Worm (Caenorhabditis elegans) whole organism, L4/young adult: ENCODE results near the gene ZC504.1.

Source experiments
- dao-5 ChIP-seq: sonication (generic microtip); optimal IDR thresholded peaks from 2 replicates; lab custom pipeline; 2016; ENCODE audit warnings: missing genotype, missing genetic modification characterization, moderate library complexity, missing compliant biosample characterization
- him-1 ChIP-seq: sonication (generic microtip); optimal IDR thresholded peaks from 2 replicates; lab custom pipeline; 2016; ENCODE audit warnings: missing genotype, missing genetic modification reagents, missing genetic modification characterization, missing compliant biosample characterization

ce11 chrX:10395177-10395576, 11.8 kb upstream of the ZC504.1 start:
- TF ChIP-seq dao-5 (tag; lab: Kevin White, UChicago) (no peak), him-1 (tag; lab: Kevin White, UChicago) (no peak)
